Worm (Caenorhabditis elegans) whole organism, late embryonic: ENCODE measurements around the gene srw-24.

Experiments used
- F13H6.1 ChIP-seq: sonication (generic microtip); optimal IDR thresholded peaks from 2 replicates; lab custom pipeline; 2016; ENCODE audit warnings: missing genetic modification characterization, missing compliant biosample characterization
- K02D7.2 ChIP-seq: sonication (generic microtip); optimal IDR thresholded peaks from 2 replicates; lab custom pipeline; 2017; ENCODE audit warnings: mild to moderate bottlenecking, missing genetic modification characterization, missing compliant biosample characterization
- ahr-1 ChIP-seq: sonication (generic microtip); optimal IDR thresholded peaks from 2 replicates; lab custom pipeline; 2016; ENCODE audit warnings: missing genetic modification characterization, missing compliant biosample characterization
- ama-1 ChIP-seq: fragments of 150-350 bp; optimal IDR thresholded peaks from 2 replicates; lab custom pipeline; 2014
- ceh-19 ChIP-seq: fragments of 200-800 bp; sonication (Bioruptor generic); optimal IDR thresholded peaks from 2 replicates; lab custom pipeline; 2018; ENCODE audit warnings: mild to moderate bottlenecking, missing genetic modification characterization, missing compliant biosample characterization
- ceh-2 ChIP-seq: sonication (generic microtip); optimal IDR thresholded peaks from 2 replicates; lab custom pipeline; 2016; ENCODE audit warnings: missing genotype, missing genetic modification characterization, missing compliant biosample characterization
- ceh-22 ChIP-seq: sonication (generic microtip); optimal IDR thresholded peaks from 2 replicates; lab custom pipeline; 2017; ENCODE audit warnings: missing biosample characterization, missing genetic modification characterization
- ceh-31 ChIP-seq: sonication (generic microtip); optimal IDR thresholded peaks from 2 replicates; lab custom pipeline; 2016; ENCODE audit warnings: missing genetic modification characterization, missing compliant biosample characterization
- ceh-34 ChIP-seq: sonication (generic microtip); optimal IDR thresholded peaks from 2 replicates; lab custom pipeline; 2016; ENCODE audit warnings: mild to moderate bottlenecking, missing genetic modification characterization, missing compliant biosample characterization
- ceh-6 ChIP-seq: fragments of 200-800 bp; sonication (Bioruptor generic); optimal IDR thresholded peaks from 2 replicates; lab custom pipeline; 2018; ENCODE audit warnings: mild to moderate bottlenecking, missing genetic modification characterization, missing compliant biosample characterization
- che-1 ChIP-seq: sonication (generic microtip); optimal IDR thresholded peaks from 2 replicates; lab custom pipeline; 2016; ENCODE audit warnings: mild to moderate bottlenecking, missing genetic modification characterization, missing compliant biosample characterization
- dmd-4 ChIP-seq: sonication (generic microtip); optimal IDR thresholded peaks from 2 replicates; lab custom pipeline; 2016; ENCODE audit warnings: borderline replicate concordance, missing genetic modification characterization, missing compliant biosample characterization
- dve-1 ChIP-seq: sonication (generic microtip); optimal IDR thresholded peaks from 2 replicates; lab custom pipeline; 2017; ENCODE audit warnings: antibody characterized with exemption, mild to moderate bottlenecking, missing genetic modification characterization, missing compliant biosample characterization
- elt-4 ChIP-seq: sonication (generic microtip); optimal IDR thresholded peaks from 2 replicates; lab custom pipeline; 2016; ENCODE audit warnings: missing genetic modification characterization, missing compliant biosample characterization
- gmeb-2 ChIP-seq: sonication (generic microtip); optimal IDR thresholded peaks from 2 replicates; lab custom pipeline; 2016; ENCODE audit warnings: missing genetic modification characterization, inconsistent platforms, missing compliant biosample characterization
- hlh-13 ChIP-seq: fragments of 200-800 bp; sonication (Bioruptor generic); optimal IDR thresholded peaks from 2 replicates; lab custom pipeline; 2018; ENCODE audit warnings: mild to moderate bottlenecking, missing genetic modification characterization, missing compliant biosample characterization
- hlh-15 ChIP-seq: sonication (generic microtip); optimal IDR thresholded peaks from 2 replicates; lab custom pipeline; 2016; ENCODE audit warnings: missing genetic modification characterization, missing compliant biosample characterization
- hlh-30 ChIP-seq: sonication (generic microtip); optimal IDR thresholded peaks from 2 replicates; lab custom pipeline; 2017; ENCODE audit warnings: antibody characterized with exemption, missing genetic modification characterization, missing compliant biosample characterization; ENCODE audit not compliant: insufficient read depth
- hlh-6 ChIP-seq: sonication (generic microtip); optimal IDR thresholded peaks from 2 replicates; lab custom pipeline; 2016; ENCODE audit warnings: missing genotype, missing genetic modification characterization, missing compliant biosample characterization
- hlh-8 ChIP-seq: sonication (generic microtip); optimal IDR thresholded peaks from 2 replicates; lab custom pipeline; 2016; ENCODE audit warnings: missing genotype, missing genetic modification characterization, missing compliant biosample characterization
- lim-6 ChIP-seq: sonication (generic microtip); optimal IDR thresholded peaks from 2 replicates; lab custom pipeline; 2016; ENCODE audit warnings: missing genetic modification characterization, missing compliant biosample characterization
- lin-11 ChIP-seq: fragments of 200-800 bp; sonication (Bioruptor generic); optimal IDR thresholded peaks from 2 replicates; lab custom pipeline; 2018; ENCODE audit warnings: mild to moderate bottlenecking, missing genetic modification characterization, missing compliant biosample characterization
- madf-2 ChIP-seq: sonication (generic microtip); optimal IDR thresholded peaks from 2 replicates; lab custom pipeline; 2017; ENCODE audit warnings: missing genetic modification characterization, missing compliant biosample characterization
- mec-3 ChIP-seq: sonication (generic microtip); optimal IDR thresholded peaks from 2 replicates; lab custom pipeline; 2016; ENCODE audit warnings: borderline replicate concordance, missing genetic modification characterization, missing compliant biosample characterization
- nfya-1 ChIP-seq: sonication (generic microtip); optimal IDR thresholded peaks from 2 replicates; lab custom pipeline; 2017; ENCODE audit warnings: missing genetic modification characterization, mild to moderate bottlenecking, missing compliant biosample characterization, antibody characterized with exemption, moderate library complexity
- nhr-11 ChIP-seq: fragments of 150-350 bp; optimal IDR thresholded peaks from 2 replicates; lab custom pipeline; 2014; ENCODE audit warnings: missing biosample characterization, missing genetic modification characterization
- npax-4 ChIP-seq: sonication (generic microtip); optimal IDR thresholded peaks from 2 replicates; lab custom pipeline; 2016; ENCODE audit warnings: missing genetic modification characterization, missing compliant biosample characterization
- pat-9 ChIP-seq: fragments of 200-800 bp; sonication (Bioruptor generic); optimal IDR thresholded peaks from 2 replicates; lab custom pipeline; 2018; ENCODE audit warnings: mild to moderate bottlenecking, missing genetic modification characterization, moderate library complexity, missing compliant biosample characterization
- pha-2 ChIP-seq: sonication (generic microtip); optimal IDR thresholded peaks from 2 replicates; lab custom pipeline; 2017; ENCODE audit warnings: mild to moderate bottlenecking, missing genetic modification characterization, missing compliant biosample characterization
- pros-1 ChIP-seq: fragments of 150-350 bp; optimal IDR thresholded peaks from 2 replicates; lab custom pipeline; 2014; ENCODE audit warnings: missing biosample characterization, missing genetic modification reagents, missing genetic modification characterization
- rnt-1 ChIP-seq: sonication (generic microtip); optimal IDR thresholded peaks from 2 replicates; lab custom pipeline; 2016; ENCODE audit warnings: missing genetic modification characterization, missing compliant biosample characterization
- sox-2 ChIP-seq: fragments of 200-800 bp; sonication (Bioruptor generic); IDR thresholded peaks from 2 replicates; pipeline ENCODE4 v1.3.6; 2022; ENCODE audit warnings: missing genetic modification reagents, missing genetic modification characterization, missing compliant biosample characterization
- syd-9 ChIP-seq: sonication (generic microtip); optimal IDR thresholded peaks from 2 replicates; lab custom pipeline; 2016; ENCODE audit warnings: mild to moderate bottlenecking, missing genetic modification characterization, moderate library complexity, missing compliant biosample characterization
- tbx-2 ChIP-seq: sonication (generic microtip); optimal IDR thresholded peaks from 2 replicates; lab custom pipeline; 2016; ENCODE audit warnings: missing genetic modification characterization, missing compliant biosample characterization
- tbx-7 ChIP-seq: sonication (generic microtip); optimal IDR thresholded peaks from 2 replicates; lab custom pipeline; 2016; ENCODE audit warnings: missing genotype, missing genetic modification characterization, missing compliant biosample characterization
- ttx-3 ChIP-seq: sonication (generic microtip); optimal IDR thresholded peaks from 2 replicates; lab custom pipeline; 2016; ENCODE audit warnings: missing genetic modification reagents, missing genetic modification characterization, missing compliant biosample characterization
- unc-42 ChIP-seq: sonication (generic microtip); optimal IDR thresholded peaks from 2 replicates; lab custom pipeline; 2016; ENCODE audit warnings: missing genotype, missing genetic modification characterization, missing compliant biosample characterization
- unc-86 ChIP-seq: sonication (generic microtip); optimal IDR thresholded peaks from 2 replicates; lab custom pipeline; 2016; ENCODE audit warnings: missing genetic modification characterization, missing compliant biosample characterization
- zip-5 ChIP-seq: sonication (generic microtip); optimal IDR thresholded peaks from 2 replicates; lab custom pipeline; 2016; ENCODE audit warnings: missing genetic modification characterization, missing compliant biosample characterization
- ztf-16 ChIP-seq: sonication (generic microtip); optimal IDR thresholded peaks from 2 replicates; lab custom pipeline; 2017; ENCODE audit warnings: missing genetic modification characterization, missing compliant biosample characterization

Gene srw-24

ce11 chrV:15223668-15224067, at the start of gene srw-24:
TSS of gene srw-24 (plus strand) at chrV:15223968.
- TF ChIP-seq pha-2 (tag; lab: Kevin White, UChicago) (no peak), rnt-1 (tag; lab: Kevin White, UChicago) (no peak), che-1 (tag; lab: Kevin White, UChicago) (no peak), hlh-8 (tag; lab: Kevin White, UChicago) (no peak), nhr-11 (tag; lab: Kevin White, UChicago) (no peak), F13H6.1 (no peak), ama-1 (no peak), syd-9 (tag; lab: Kevin White, UChicago) (no peak), unc-42 (tag; lab: Kevin White, UChicago) (no peak), ceh-22 (no peak), ztf-16 (tag; lab: Kevin White, UChicago) (no peak)

ce11 chrV:15175459-15175858, 48.3 kb upstream of the srw-24 start, which contains the start of gene clec-47:
TSS of gene clec-47 (plus strand) at chrV:15175759.
- no peak for TF ChIP-seq zip-5
- no peak for TF ChIP-seq unc-86 (tag; lab: Kevin White, UChicago)
- no peak for TF ChIP-seq lin-11 (tag; lab: Kevin White, UChicago)
- TF ChIP-seq K02D7.2 (tag; lab: Kevin White, UChicago): no peak
- no peak for TF ChIP-seq ceh-19 (GFP tag; lab: Kevin White, UChicago)
- TF ChIP-seq ceh-6 (GFP tag; lab: Kevin White, UChicago): no peak
- no peak for TF ChIP-seq madf-2 (tag; lab: Kevin White, UChicago)
- no peak for TF ChIP-seq npax-4 (tag; lab: Kevin White, UChicago)
- no peak for TF ChIP-seq dmd-4
- TF ChIP-seq ceh-31 (tag; lab: Kevin White, UChicago): no peak

ce11 chrV:15179757-15180156, 44.0 kb upstream of the srw-24 start, which contains the start of gene T09F5.10:
TSS of gene T09F5.10 (plus strand) at chrV:15180057.
- TF ChIP-seq hlh-13 (GFP tag; lab: Kevin White, UChicago) (no peak), nfya-1 (no peak), pat-9 (tag; lab: Kevin White, UChicago) (no peak), ceh-34 (tag; lab: Kevin White, UChicago) (no peak)

- TF ChIP-seq gmeb-2 (tag; lab: Kevin White, UChicago) (no peak), npax-4 (tag; lab: Kevin White, UChicago) (no peak), ceh-31 (tag; lab: Kevin White, UChicago) (no peak), hlh-15 (tag; lab: Kevin White, UChicago) (no peak), elt-4 (tag; lab: Kevin White, UChicago) (no peak), dve-1 (tag; lab: Kevin White, UChicago) (no peak), sox-2 (GFP tag; lab: Robert Waterston, UW) (no peak), lim-6 (no peak), ceh-2 (no peak), hlh-6 (tag; lab: Kevin White, UChicago) (no peak), hlh-30 (no peak), unc-42 (tag; lab: Kevin White, UChicago) (no peak), tbx-7 (tag; lab: Kevin White, UChicago) (no peak), pros-1 (no peak), ttx-3 (tag; lab: Kevin White, UChicago) (no peak), ahr-1 (tag; lab: Kevin White, UChicago) (no peak), tbx-2 (tag; lab: Kevin White, UChicago) (no peak), mec-3 (tag; lab: Kevin White, UChicago) (no peak), syd-9 (tag; lab: Kevin White, UChicago) (no peak)
- TF ChIP-seq, all 69 proteins: peak for 0
Measured at ce11 chrV:15181899-15182298, 41.9 kb upstream of the srw-24 start.
